Worm (Caenorhabditis elegans) whole organism, young adult: ENCODE results near the gene rfth-1.
A peak's percentile ranks its signal among the peaks of the same experiment; 100 is the strongest.

Source experiments
- C06A6.2 ChIP-seq: fragments of 200-800 bp; sonication (Bioruptor generic); conservative IDR thresholded peaks from 2 replicates; pipeline ENCODE4 v1.3.6; 2022; ENCODE audit warnings: missing genetic modification characterization, missing compliant biosample characterization
- F52B5.7 ChIP-seq: sonication (generic microtip); optimal IDR thresholded peaks from 2 replicates; lab custom pipeline; 2016; ENCODE audit warnings: mild to moderate bottlenecking, missing genetic modification characterization, missing compliant biosample characterization
- F57C9.4 ChIP-seq: sonication (generic microtip); optimal IDR thresholded peaks from 2 replicates; lab custom pipeline; 2017; ENCODE audit warnings: mild to moderate bottlenecking, missing genetic modification characterization, missing compliant biosample characterization
- K12H6.12 ChIP-seq: fragments of 200-800 bp; sonication (Bioruptor generic); optimal IDR thresholded peaks from 2 replicates; lab custom pipeline; 2018; ENCODE audit warnings: mild to moderate bottlenecking, missing genetic modification characterization, missing compliant biosample characterization
- T07F8.4 ChIP-seq: sonication (generic microtip); optimal IDR thresholded peaks from 2 replicates; lab custom pipeline; 2016; ENCODE audit warnings: mild to moderate bottlenecking, missing genetic modification characterization, moderate library complexity, missing compliant biosample characterization
- Y53G8AR.9 ChIP-seq: fragments of 200-800 bp; sonication (Bioruptor generic); conservative IDR thresholded peaks from 2 replicates; pipeline ENCODE4 v1.3.6; 2022; ENCODE audit warnings: missing genetic modification reagents, missing genetic modification characterization, missing compliant biosample characterization
- akir-1 ChIP-seq: fragments of 200-800 bp; sonication (Bioruptor generic); optimal IDR thresholded peaks from 2 replicates; lab custom pipeline; 2018; ENCODE audit warnings: mild to moderate bottlenecking, missing genetic modification characterization, moderate library complexity, missing compliant biosample characterization
- ama-1 ChIP-seq, 3 experiments: fragments of 150-350 bp in 1 of 3; sonication (generic microtip) in 2 of 3; optimal IDR thresholded peaks; 2 replicates each; lab custom pipeline; 2014 to 2018; ENCODE audit warnings: missing biosample characterization in 2 of 3, missing genetic modification characterization in 2 of 3, missing genetic modification reagents in 2 of 3
- aptf-2 ChIP-seq: fragments of 200-800 bp; sonication (Bioruptor generic); conservative IDR thresholded peaks from 2 replicates; pipeline ENCODE4 v1.3.6; 2022; ENCODE audit warnings: missing genetic modification reagents, missing genetic modification characterization, missing compliant biosample characterization
- aptf-3 ChIP-seq: fragments of 200-800 bp; sonication (Bioruptor generic); IDR thresholded peaks from 2 replicates; pipeline ENCODE4 v1.3.6; 2022; ENCODE audit warnings: missing genetic modification characterization, missing compliant biosample characterization
- atf-7 ChIP-seq: sonication (generic microtip); optimal IDR thresholded peaks from 2 replicates; lab custom pipeline; 2017; ENCODE audit warnings: mild to moderate bottlenecking, missing genetic modification characterization, missing compliant biosample characterization
- attf-5 ChIP-seq: fragments of 200-800 bp; sonication (Bioruptor generic); optimal IDR thresholded peaks from 2 replicates; lab custom pipeline; 2018; ENCODE audit warnings: mild to moderate bottlenecking, missing genetic modification characterization, missing compliant biosample characterization
- attf-6 ChIP-seq: fragments of 200-800 bp; sonication (Bioruptor generic); IDR thresholded peaks from 2 replicates; pipeline ENCODE4 v1.3.6; 2022; ENCODE audit warnings: missing genetic modification reagents, missing genetic modification characterization, missing compliant biosample characterization
- bed-2 ChIP-seq: fragments of 200-800 bp; sonication (Bioruptor generic); IDR thresholded peaks from 2 replicates; pipeline ENCODE4 v1.3.6; 2022; ENCODE audit warnings: missing genetic modification reagents, missing genetic modification characterization, missing compliant biosample characterization
- ceh-79 ChIP-seq: sonication (generic microtip); optimal IDR thresholded peaks from 2 replicates; lab custom pipeline; 2017; ENCODE audit warnings: mild to moderate bottlenecking, missing genetic modification characterization, missing compliant biosample characterization
- dpl-1 ChIP-seq: fragments of 150-350 bp; optimal IDR thresholded peaks from 2 replicates; lab custom pipeline; 2014; ENCODE audit warnings: missing biosample characterization, missing genetic modification reagents, missing genetic modification characterization
- egl-18 ChIP-seq: fragments of 200-800 bp; sonication (Bioruptor generic); IDR thresholded peaks from 2 replicates; pipeline ENCODE4 v1.3.6; 2022; ENCODE audit warnings: missing genetic modification reagents, missing genetic modification characterization, missing compliant biosample characterization
- egl-44 ChIP-seq: fragments of 200-800 bp; sonication (Bioruptor generic); IDR thresholded peaks from 2 replicates; pipeline ENCODE4 v1.3.6; 2022; ENCODE audit warnings: missing genetic modification reagents, missing genetic modification characterization, missing compliant biosample characterization
- egrh-3 ChIP-seq: fragments of 200-800 bp; sonication (Bioruptor generic); IDR thresholded peaks from 2 replicates; pipeline ENCODE4 v1.3.6; 2022; ENCODE audit warnings: missing genetic modification reagents, missing genetic modification characterization, missing compliant biosample characterization
- ets-4 ChIP-seq: fragments of 200-800 bp; sonication (Bioruptor generic); optimal IDR thresholded peaks from 2 replicates; lab custom pipeline; 2018; ENCODE audit warnings: mild to moderate bottlenecking, missing genetic modification characterization, missing compliant biosample characterization
- hmg-1.2 ChIP-seq: fragments of 200-800 bp; sonication (Bioruptor generic); IDR thresholded peaks from 2 replicates; pipeline ENCODE4 v1.3.6; 2022; ENCODE audit warnings: missing genetic modification reagents, missing genetic modification characterization, missing compliant biosample characterization
- hmg-20 ChIP-seq: fragments of 200-800 bp; sonication (Bioruptor generic); IDR thresholded peaks from 2 replicates; pipeline ENCODE4 v1.3.6; 2022; ENCODE audit warnings: missing genetic modification reagents, missing genetic modification characterization, missing compliant biosample characterization
- hsf-1 ChIP-seq: fragments of 200-800 bp; sonication (Bioruptor generic); IDR thresholded peaks from 2 replicates; pipeline ENCODE4 v1.3.6; 2022; ENCODE audit warnings: missing genetic modification reagents, missing genetic modification characterization, missing compliant biosample characterization
- let-607 ChIP-seq, 2 experiments: fragments of 200-800 bp in 1 of 2; sonication (Bioruptor generic) in 1 of 2; sonication (generic microtip) in 1 of 2; optimal IDR thresholded peaks; 2 replicates each; lab custom pipeline; 2016 to 2018; ENCODE audit warnings: mild to moderate bottlenecking in 2 of 2, missing compliant biosample characterization in 2 of 2, missing genetic modification characterization in 2 of 2, moderate library complexity in 2 of 2, missing genotype in 1 of 2
- madf-3 ChIP-seq: fragments of 200-800 bp; sonication (Bioruptor generic); IDR thresholded peaks from 2 replicates; pipeline ENCODE4 v1.3.6; 2022; ENCODE audit warnings: missing genetic modification reagents, missing genetic modification characterization, missing compliant biosample characterization
- mcd-1 ChIP-seq: fragments of 200-800 bp; sonication (Bioruptor generic); IDR thresholded peaks from 2 replicates; pipeline ENCODE4 v1.3.6; 2022; ENCODE audit warnings: missing genetic modification reagents, missing genetic modification characterization, missing compliant biosample characterization
- nfya-2 ChIP-seq: fragments of 200-800 bp; sonication (Bioruptor generic); IDR thresholded peaks from 2 replicates; pipeline ENCODE4 v1.3.6; 2022; ENCODE audit warnings: missing genetic modification reagents, missing genetic modification characterization, missing compliant biosample characterization
- pbrm-1 ChIP-seq: fragments of 200-800 bp; sonication (Bioruptor generic); IDR thresholded peaks from 2 replicates; pipeline ENCODE4 v1.3.6; 2022; ENCODE audit warnings: missing genetic modification reagents, missing genetic modification characterization, missing compliant biosample characterization
- repo-1 ChIP-seq: sonication (generic microtip); optimal IDR thresholded peaks from 2 replicates; lab custom pipeline; 2017; ENCODE audit warnings: mild to moderate bottlenecking, missing genetic modification characterization, missing compliant biosample characterization
- snpc-3.4 ChIP-seq: sonication (generic microtip); optimal IDR thresholded peaks from 2 replicates; lab custom pipeline; 2017; ENCODE audit warnings: missing genetic modification characterization, mild to moderate bottlenecking, missing compliant biosample characterization, antibody characterized with exemption, moderate library complexity, missing genotype, missing genetic modification reagents
- tbp1 ChIP-seq: fragments of 200-800 bp; sonication (Bioruptor generic); optimal IDR thresholded peaks from 2 replicates; lab custom pipeline; 2018; ENCODE audit warnings: mild to moderate bottlenecking, missing genetic modification characterization, missing compliant biosample characterization
- tbx-9 ChIP-seq: sonication (generic microtip); optimal IDR thresholded peaks from 2 replicates; lab custom pipeline; 2016; ENCODE audit warnings: borderline replicate concordance, missing genetic modification characterization, inconsistent platforms, missing compliant biosample characterization
- xnd-1 ChIP-seq: sonication (generic microtip); optimal IDR thresholded peaks from 2 replicates; lab custom pipeline; 2016; ENCODE audit warnings: missing genotype, missing genetic modification reagents, missing genetic modification characterization, missing compliant biosample characterization
- zfh-2 ChIP-seq: fragments of 200-800 bp; sonication (Bioruptor generic); conservative IDR thresholded peaks from 2 replicates; pipeline ENCODE4 v1.3.6; 2022; ENCODE audit warnings: missing genetic modification reagents, missing genetic modification characterization, missing compliant biosample characterization
- ztf-18 ChIP-seq: sonication (generic microtip); optimal IDR thresholded peaks from 2 replicates; lab custom pipeline; 2016; ENCODE audit warnings: missing genotype, mild to moderate bottlenecking, missing genetic modification characterization, missing compliant biosample characterization
- ztf-25 ChIP-seq: fragments of 200-800 bp; sonication (Bioruptor generic); IDR thresholded peaks from 2 replicates; pipeline ENCODE4 v1.3.6; 2022; ENCODE audit warnings: missing genetic modification reagents, missing genetic modification characterization, missing compliant biosample characterization

The rfth-1 gene

DNA sequence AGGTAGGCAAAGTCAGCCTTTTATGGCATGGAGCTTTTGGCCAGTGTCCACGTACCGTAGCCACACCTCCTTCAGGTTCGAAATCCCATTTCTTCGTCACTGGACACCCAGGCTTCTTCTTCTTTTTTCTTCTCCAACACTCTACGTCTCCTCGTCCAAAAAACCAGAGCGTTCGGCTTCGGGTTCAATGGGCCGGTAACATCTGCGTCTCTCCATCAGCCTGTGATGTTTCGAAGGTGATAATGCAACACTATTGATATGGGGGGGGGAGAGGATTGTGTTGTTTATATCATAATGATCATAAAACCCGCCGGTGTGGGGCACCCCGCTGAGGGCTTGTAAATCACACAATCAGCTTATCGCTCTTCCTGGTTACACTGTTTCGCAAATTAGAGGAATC lies 13.8 kb upstream of the rfth-1 start, which contains the start of gene ZK180.6:
ZK180.6 (minus strand) TSS at position 101 of the 400 bp plus-strand sequence.
- no peak for TF ChIP-seq snpc-3.4 (tag; lab: Kevin White, UChicago)
- no peak for TF ChIP-seq nfya-2
- TF ChIP-seq F57C9.4 (tag; lab: Kevin White, UChicago) = no peak
- TF ChIP-seq pbrm-1 = no peak
- no peak for TF ChIP-seq ceh-79 (tag; lab: Kevin White, UChicago)
- TF ChIP-seq hmg-1.2 (GFP tag; lab: Robert Waterston, UW) = no peak
- no peak for TF ChIP-seq repo-1 (tag; lab: Kevin White, UChicago)
- TF ChIP-seq atf-7 (tag; lab: Kevin White, UChicago) = no peak

DNA sequence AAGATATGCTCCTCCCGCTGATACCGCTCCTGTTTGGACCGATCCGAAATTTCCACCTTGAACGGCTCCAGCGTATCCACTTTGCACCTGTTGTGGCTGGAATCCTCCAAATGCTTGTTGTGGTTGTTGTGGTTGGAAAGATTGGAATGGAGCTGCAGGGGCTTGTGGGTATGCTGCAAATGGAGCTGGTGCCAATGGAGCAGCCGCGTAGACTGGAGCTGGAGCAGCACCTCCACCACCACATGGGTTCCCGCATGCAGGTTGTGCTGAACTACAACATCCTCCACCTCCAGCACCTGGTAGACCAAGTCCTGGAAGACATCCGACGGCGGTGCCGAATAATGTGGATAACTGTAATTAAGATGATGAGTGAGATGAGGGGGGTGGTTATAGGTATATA lies 12.4 kb upstream of the rfth-1 start:
- TF ChIP-seq tbp1 (GFP tag; lab: Kevin White, UChicago) (no peak), egl-18 (GFP tag; lab: Robert Waterston, UW) (no peak), attf-5 (no peak), akir-1 (GFP tag; lab: Kevin White, UChicago) (no peak), zfh-2 (GFP tag; lab: Robert Waterston, UW) (peak; percentile 73; the same call in 1 of the 2 replicates), ama-1 (optimal IDR thresholded peaks at IDR 0.05; lab: Kevin White, UChicago) (no peak), ama-1 (GFP tag; optimal IDR thresholded peaks at IDR 0.05; lab: Kevin White, UChicago) (no peak), egrh-3 (GFP tag; lab: Robert Waterston, UW) (peak; percentile 54; the same call in 1 of the 2 replicates), F52B5.7 (tag; lab: Kevin White, UChicago) (no peak)

DNA sequence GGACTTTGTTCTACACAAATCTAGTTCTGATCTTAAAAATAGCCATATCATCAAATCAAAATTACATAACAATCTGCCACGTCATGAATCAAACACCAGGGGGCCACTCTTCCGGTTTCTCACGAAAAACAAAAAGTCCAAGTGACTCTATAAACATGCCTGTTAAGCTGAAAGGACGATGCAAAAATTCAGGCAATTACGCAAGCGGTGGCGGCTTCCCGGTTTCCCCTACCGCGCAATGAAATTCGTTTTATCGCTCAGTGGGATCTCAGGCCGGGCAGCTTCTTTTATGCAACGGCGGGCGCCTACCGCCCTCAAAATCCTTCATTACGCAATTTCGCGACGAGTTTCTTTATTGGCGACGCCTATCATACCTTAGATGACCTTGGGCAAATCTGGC lies 8.6 kb upstream of the rfth-1 start:
- TF ChIP-seq zfh-2 (GFP tag; lab: Robert Waterston, UW) = 0 out of 2 replicates have a peak, but pooled peaks have one; percentile 20
- no peak for TF ChIP-seq dpl-1 (GFP tag; lab: Kevin White, UChicago)

DNA sequence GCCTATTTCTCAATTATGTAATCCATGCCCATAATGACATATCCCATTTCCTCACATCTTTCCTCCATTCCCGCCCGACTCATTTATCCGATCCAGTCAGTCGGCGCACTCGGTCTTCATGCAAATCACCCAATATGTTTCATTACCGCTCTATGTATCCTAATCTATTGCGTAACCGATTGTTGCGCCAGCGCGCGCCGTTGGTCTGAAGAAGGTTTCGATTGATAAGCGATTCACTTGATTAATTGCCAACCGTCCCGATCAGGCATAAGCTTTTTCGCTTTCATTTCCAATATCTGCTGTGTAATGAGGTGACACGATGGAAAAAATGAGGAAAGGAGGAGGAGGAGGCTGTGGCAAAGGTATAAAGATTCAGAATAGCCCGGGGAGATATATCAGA lies 7.0 kb upstream of the rfth-1 start:
- TF ChIP-seq aptf-2 (GFP tag; lab: Robert Waterston, UW) (no peak), hsf-1 (GFP tag; lab: Robert Waterston, UW) (no peak), K12H6.12 (tag; lab: Kevin White, UChicago) (no peak)

DNA sequence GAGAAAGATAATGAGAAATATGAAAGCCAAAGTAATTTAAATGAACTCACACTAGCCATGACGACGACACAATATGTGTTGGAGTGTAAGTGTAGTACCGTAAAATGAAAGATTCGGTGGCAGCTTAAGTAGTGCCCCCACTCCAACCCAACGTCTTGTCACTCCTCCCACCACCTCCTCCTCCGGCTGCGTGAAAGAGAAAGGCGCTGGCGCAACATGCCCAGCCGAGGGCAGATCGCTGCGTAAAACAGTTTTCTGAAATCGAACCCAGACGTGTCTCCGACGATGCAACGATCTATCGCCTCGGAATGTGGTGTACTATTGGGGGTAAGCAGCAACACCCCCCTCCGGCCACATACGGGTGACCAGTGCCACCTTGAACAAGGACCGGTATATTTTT lies 6.0 kb upstream of the rfth-1 start, which contains the start of gene ZK180.5:
ZK180.5 (minus strand) TSS at position 101 of the 400 bp plus-strand sequence.
- 0 out of 2 replicates have a peak, but pooled peaks have one; percentile 42 for TF ChIP-seq madf-3 (GFP tag; lab: Robert Waterston, UW)
- no peak for TF ChIP-seq Y53G8AR.9 (GFP tag; lab: Robert Waterston, UW)
- no peak for TF ChIP-seq attf-6 (GFP tag; lab: Robert Waterston, UW)
- TF ChIP-seq, all 124 proteins: peak for 1

DNA sequence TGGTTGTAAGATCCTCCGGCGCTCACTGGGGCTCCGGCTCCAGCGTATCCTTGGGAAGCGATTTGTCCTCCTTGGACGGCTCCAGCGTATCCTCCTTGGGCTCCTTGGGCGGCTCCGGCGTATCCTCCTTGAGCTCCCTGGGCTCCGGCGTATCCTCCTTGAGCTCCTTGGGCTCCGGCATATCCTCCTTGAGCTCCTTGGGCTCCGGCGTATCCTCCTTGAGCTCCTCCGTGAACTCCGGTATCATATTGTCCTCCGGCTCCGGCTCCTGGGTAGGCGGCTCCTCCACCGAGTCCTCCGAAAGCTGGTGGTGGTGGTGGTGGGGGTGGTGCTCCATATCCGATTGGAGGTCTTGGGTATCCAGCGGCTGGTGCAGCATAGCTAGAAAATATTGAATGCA lies 5.4 kb upstream of the rfth-1 start:
- peak; percentile 79 for TF ChIP-seq egrh-3 (GFP tag; lab: Robert Waterston, UW)
- peak; percentile 45 for TF ChIP-seq zfh-2 (GFP tag; lab: Robert Waterston, UW)
- TF ChIP-seq K12H6.12 (tag; lab: Kevin White, UChicago) = no peak
- TF ChIP-seq C06A6.2 (GFP tag; lab: Robert Waterston, UW) = no peak

DNA sequence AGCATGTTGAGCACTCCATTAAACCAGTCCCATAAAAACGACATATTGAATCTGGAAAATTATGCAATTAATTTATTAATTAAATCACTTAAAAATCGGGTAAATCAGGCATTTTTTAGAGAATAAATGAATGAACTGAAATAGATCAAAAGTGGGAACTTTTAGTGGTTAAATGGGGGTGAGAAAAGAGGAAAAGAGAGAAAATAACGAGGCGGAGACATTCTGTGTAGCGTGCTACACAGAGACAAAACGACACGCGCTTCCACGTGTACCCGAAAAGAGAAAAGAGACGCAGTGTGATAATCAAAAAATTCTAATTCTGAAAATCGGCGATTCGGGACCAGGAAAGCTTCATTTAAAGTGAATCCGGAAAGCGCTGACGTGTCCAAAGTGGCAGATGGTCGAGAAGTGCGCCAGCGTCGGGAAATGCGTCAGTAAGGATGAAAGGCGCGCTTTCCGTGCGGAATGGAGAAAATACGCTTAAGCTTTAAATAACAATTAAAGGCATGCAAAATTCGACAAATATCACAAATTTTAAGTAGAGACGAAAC lies 2.2 kb upstream of the rfth-1 start, which contains the start of gene sar-1:
sar-1 (minus strand) TSS at position 51 of the 551 bp plus-strand sequence.
- TF ChIP-seq ztf-18 (tag; lab: Kevin White, UChicago) (peak; percentile 97), aptf-3 (GFP tag; lab: Robert Waterston, UW) (no peak), zfh-2 (GFP tag; lab: Robert Waterston, UW) (peak; percentile 84), ets-4 (GFP tag; lab: Kevin White, UChicago) (no peak), tbx-9 (tag; lab: Kevin White, UChicago) (no peak), bed-2 (GFP tag; lab: Robert Waterston, UW) (no peak), mcd-1 (GFP tag; lab: Robert Waterston, UW) (peak; percentile 88), xnd-1 (tag; lab: Kevin White, UChicago) (peak; percentile 58), nfya-2 (no peak), attf-6 (GFP tag; lab: Robert Waterston, UW) (peak; percentile 62; the same call in 1 of the 2 replicates), let-607 (tag; optimal IDR thresholded peaks at IDR 0.05; lab: Kevin White, UChicago) (peak; percentile 98), T07F8.4 (no peak), ztf-25 (GFP tag; lab: Robert Waterston, UW) (no peak), hmg-1.2 (GFP tag; lab: Robert Waterston, UW) (peak; percentile 53), hmg-20 (GFP tag; lab: Robert Waterston, UW) (peak; percentile 67), egl-44 (GFP tag; lab: Robert Waterston, UW) (peak; percentile 55; the same call in 1 of the 2 replicates)
